Worm (Caenorhabditis elegans) whole organism, L4 larva: Measurements from ENCODE around the gene ZK112.4.

Source experiments
- R02D3.7 ChIP-seq: fragments of 150-350 bp; sonication (generic microtip); optimal IDR thresholded peaks from 3 replicates; lab custom pipeline; 2014; ENCODE audit warnings: missing biosample characterization, missing genetic modification characterization
- mxl-3 ChIP-seq: fragments of 200-800 bp; sonication (Bioruptor generic); optimal IDR thresholded peaks from 2 replicates; lab custom pipeline; 2018; ENCODE audit warnings: mild to moderate bottlenecking, missing genetic modification characterization, missing compliant biosample characterization
- nhr-42 ChIP-seq: fragments of 200-800 bp; sonication (Bioruptor generic); IDR thresholded peaks from 2 replicates; pipeline ENCODE4 v1.3.6; 2022; ENCODE audit warnings: missing genetic modification characterization, missing compliant biosample characterization

DNA sequence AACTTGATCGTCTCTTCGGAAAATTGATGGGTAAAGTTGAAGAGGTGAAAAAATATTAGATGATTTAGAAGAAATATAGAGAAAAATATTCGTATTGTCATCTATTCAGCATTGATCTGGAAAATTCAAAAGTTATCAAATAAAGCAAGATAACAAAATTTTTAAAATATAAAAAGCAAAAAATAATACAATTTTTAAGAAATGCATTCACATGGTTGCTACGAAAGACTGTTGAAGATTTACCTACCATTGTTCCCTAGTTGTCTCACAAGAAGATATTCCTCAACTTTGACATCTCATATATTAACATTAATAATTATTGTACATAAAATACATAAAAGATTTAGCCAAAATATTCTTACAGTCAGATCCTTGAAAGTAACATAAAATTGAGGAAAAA, 24.5 kb upstream of the ZK112.4 start, which contains the start of gene cdh-3:
- TF ChIP-seq R02D3.7 (tag; lab: Kevin White, UChicago) (no peak), mxl-3 (GFP tag; lab: Kevin White, UChicago) (no peak), nhr-42 (GFP tag; lab: Robert Waterston, UW) (no peak)
